Worm (Caenorhabditis elegans) whole organism, late embryonic: ENCODE results near the gene F36H5.12.

Experiments used
- C08G9.2 ChIP-seq: sonication (generic microtip); optimal IDR thresholded peaks from 2 replicates; lab custom pipeline; 2016; ENCODE audit warnings: mild to moderate bottlenecking, missing genetic modification characterization, moderate library complexity, missing compliant biosample characterization
- C38D4.7 ChIP-seq: fragments of 200-800 bp; sonication (Bioruptor generic); optimal IDR thresholded peaks from 2 replicates; lab custom pipeline; 2018; ENCODE audit warnings: mild to moderate bottlenecking, missing genetic modification characterization, moderate library complexity, missing compliant biosample characterization
- T23F11.4 ChIP-seq: fragments of 200-800 bp; sonication (Bioruptor generic); optimal IDR thresholded peaks from 2 replicates; lab custom pipeline; 2018; ENCODE audit warnings: mild to moderate bottlenecking, missing genetic modification characterization, missing compliant biosample characterization
- ahr-1 ChIP-seq: sonication (generic microtip); optimal IDR thresholded peaks from 2 replicates; lab custom pipeline; 2016; ENCODE audit warnings: missing genetic modification characterization, missing compliant biosample characterization
- ama-1 ChIP-seq: fragments of 150-350 bp; optimal IDR thresholded peaks from 2 replicates; lab custom pipeline; 2014
- ceh-14 ChIP-seq: sonication (generic microtip); optimal IDR thresholded peaks from 2 replicates; lab custom pipeline; 2016; ENCODE audit warnings: missing genotype, missing genetic modification characterization, missing compliant biosample characterization
- ceh-19 ChIP-seq: fragments of 200-800 bp; sonication (Bioruptor generic); optimal IDR thresholded peaks from 2 replicates; lab custom pipeline; 2018; ENCODE audit warnings: mild to moderate bottlenecking, missing genetic modification characterization, missing compliant biosample characterization
- ceh-2 ChIP-seq: sonication (generic microtip); optimal IDR thresholded peaks from 2 replicates; lab custom pipeline; 2016; ENCODE audit warnings: missing genotype, missing genetic modification characterization, missing compliant biosample characterization
- ceh-30 ChIP-seq: fragments of 150-350 bp; optimal IDR thresholded peaks from 2 replicates; lab custom pipeline; 2014; ENCODE audit warnings: missing biosample characterization, missing genetic modification characterization
- ceh-31 ChIP-seq: sonication (generic microtip); optimal IDR thresholded peaks from 2 replicates; lab custom pipeline; 2016; ENCODE audit warnings: missing genetic modification characterization, missing compliant biosample characterization
- ceh-34 ChIP-seq: sonication (generic microtip); optimal IDR thresholded peaks from 2 replicates; lab custom pipeline; 2016; ENCODE audit warnings: mild to moderate bottlenecking, missing genetic modification characterization, missing compliant biosample characterization
- ceh-9 ChIP-seq: sonication (generic microtip); optimal IDR thresholded peaks from 2 replicates; lab custom pipeline; 2016; ENCODE audit warnings: mild to moderate bottlenecking, missing genetic modification characterization, inconsistent platforms, missing compliant biosample characterization
- dmd-4 ChIP-seq: sonication (generic microtip); optimal IDR thresholded peaks from 2 replicates; lab custom pipeline; 2016; ENCODE audit warnings: borderline replicate concordance, missing genetic modification characterization, missing compliant biosample characterization
- dve-1 ChIP-seq: sonication (generic microtip); optimal IDR thresholded peaks from 2 replicates; lab custom pipeline; 2017; ENCODE audit warnings: antibody characterized with exemption, mild to moderate bottlenecking, missing genetic modification characterization, missing compliant biosample characterization
- ets-4 ChIP-seq: sonication (generic microtip); optimal IDR thresholded peaks from 2 replicates; lab custom pipeline; 2016; ENCODE audit warnings: missing genetic modification characterization, missing compliant biosample characterization
- fax-1 ChIP-seq: sonication (generic microtip); optimal IDR thresholded peaks from 2 replicates; lab custom pipeline; 2016; ENCODE audit warnings: missing genotype, missing genetic modification characterization, missing compliant biosample characterization
- fkh-10 ChIP-seq: fragments of 150-350 bp; optimal IDR thresholded peaks from 2 replicates; lab custom pipeline; 2014; ENCODE audit warnings: missing biosample characterization, missing genetic modification reagents, missing genetic modification characterization
- fkh-6 ChIP-seq: sonication (generic microtip); optimal IDR thresholded peaks from 2 replicates; lab custom pipeline; 2016; ENCODE audit warnings: missing genetic modification characterization, missing compliant biosample characterization
- gmeb-2 ChIP-seq: sonication (generic microtip); optimal IDR thresholded peaks from 2 replicates; lab custom pipeline; 2016; ENCODE audit warnings: missing genetic modification characterization, inconsistent platforms, missing compliant biosample characterization
- hlh-8 ChIP-seq: sonication (generic microtip); optimal IDR thresholded peaks from 2 replicates; lab custom pipeline; 2016; ENCODE audit warnings: missing genotype, missing genetic modification characterization, missing compliant biosample characterization
- lin-11 ChIP-seq: fragments of 200-800 bp; sonication (Bioruptor generic); optimal IDR thresholded peaks from 2 replicates; lab custom pipeline; 2018; ENCODE audit warnings: mild to moderate bottlenecking, missing genetic modification characterization, missing compliant biosample characterization
- nhr-11 ChIP-seq: fragments of 150-350 bp; optimal IDR thresholded peaks from 2 replicates; lab custom pipeline; 2014; ENCODE audit warnings: missing biosample characterization, missing genetic modification characterization
- nhr-232 ChIP-seq: sonication (generic microtip); optimal IDR thresholded peaks from 2 replicates; lab custom pipeline; 2016; ENCODE audit warnings: missing genetic modification characterization, missing compliant biosample characterization
- npax-4 ChIP-seq: sonication (generic microtip); optimal IDR thresholded peaks from 2 replicates; lab custom pipeline; 2016; ENCODE audit warnings: missing genetic modification characterization, missing compliant biosample characterization
- odd-2 ChIP-seq: sonication (generic microtip); optimal IDR thresholded peaks from 2 replicates; lab custom pipeline; 2017; ENCODE audit warnings: antibody characterized with exemption, mild to moderate bottlenecking, missing genetic modification characterization, missing compliant biosample characterization
- pat-9 ChIP-seq: fragments of 200-800 bp; sonication (Bioruptor generic); optimal IDR thresholded peaks from 2 replicates; lab custom pipeline; 2018; ENCODE audit warnings: mild to moderate bottlenecking, missing genetic modification characterization, moderate library complexity, missing compliant biosample characterization
- pax-1 ChIP-seq: fragments of 150-350 bp; optimal IDR thresholded peaks from 2 replicates; lab custom pipeline; 2014; ENCODE audit warnings: missing biosample characterization, missing genetic modification characterization
- pha-2 ChIP-seq: sonication (generic microtip); optimal IDR thresholded peaks from 2 replicates; lab custom pipeline; 2017; ENCODE audit warnings: mild to moderate bottlenecking, missing genetic modification characterization, missing compliant biosample characterization
- pha-4 ChIP-seq: fragments of 150-350 bp; optimal IDR thresholded peaks from 2 replicates; lab custom pipeline; 2018; ENCODE audit warnings: missing biosample characterization, missing genetic modification reagents, missing genetic modification characterization
- syd-9 ChIP-seq: sonication (generic microtip); optimal IDR thresholded peaks from 2 replicates; lab custom pipeline; 2016; ENCODE audit warnings: mild to moderate bottlenecking, missing genetic modification characterization, moderate library complexity, missing compliant biosample characterization
- unc-42 ChIP-seq: sonication (generic microtip); optimal IDR thresholded peaks from 2 replicates; lab custom pipeline; 2016; ENCODE audit warnings: missing genotype, missing genetic modification characterization, missing compliant biosample characterization
- unc-55 ChIP-seq: sonication (generic microtip); optimal IDR thresholded peaks from 2 replicates; lab custom pipeline; 2017; ENCODE audit warnings: missing biosample characterization, missing genetic modification reagents, missing genetic modification characterization
- zip-5 ChIP-seq: sonication (generic microtip); optimal IDR thresholded peaks from 2 replicates; lab custom pipeline; 2016; ENCODE audit warnings: missing genetic modification characterization, missing compliant biosample characterization
- ztf-16 ChIP-seq: sonication (generic microtip); optimal IDR thresholded peaks from 2 replicates; lab custom pipeline; 2017; ENCODE audit warnings: missing genetic modification characterization, missing compliant biosample characterization

F36H5.12 gene

ce11 chrII:1731932-1732331 is 10.7 kb upstream of the F36H5.12 start, which contains the start of gene ceh-82:
TSS of gene ceh-82 (plus strand) at chrII:1732232.
- TF ChIP-seq pax-1 (tag; lab: Kevin White, UChicago) = no peak
- no peak for TF ChIP-seq hlh-8 (tag; lab: Kevin White, UChicago)
- TF ChIP-seq fax-1 = no peak
- TF ChIP-seq pat-9 (tag; lab: Kevin White, UChicago) = no peak
- no peak for TF ChIP-seq nhr-11 (tag; lab: Kevin White, UChicago)

- TF ChIP-seq pha-2 (no peak), ets-4 (tag; lab: Kevin White, UChicago) (no peak), ceh-30 (tag; lab: Kevin White, UChicago) (no peak), ahr-1 (tag; lab: Kevin White, UChicago) (no peak), C08G9.2 (tag; lab: Kevin White, UChicago) (no peak), syd-9 (no peak), ztf-16 (tag; lab: Kevin White, UChicago) (no peak), unc-55 (no peak)
- TF ChIP-seq, all 69 proteins: peak for 0
Observed at ce11 chrII:1735145-1735544, 7.5 kb upstream of the F36H5.12 start.

- TF ChIP-seq npax-4 = no peak
- no peak for TF ChIP-seq fkh-10
- no peak for TF ChIP-seq ceh-19
- TF ChIP-seq hlh-8 (tag; lab: Kevin White, UChicago) = no peak
Observed at ce11 chrII:1736353-1736752, 6.3 kb upstream of the F36H5.12 start, which contains the start of gene ceh-83. TSS of gene ceh-83 (minus strand) at chrII:1736533.

ce11 chrII:1738844-1739243 is 3.8 kb upstream of the F36H5.12 start, which contains the start of the genes irld-9 and irld-33:
TSS of gene irld-9 (minus strand) at chrII:1738944.
TSS of gene irld-33 (plus strand) at chrII:1739052.
- TF ChIP-seq nhr-232 (tag; lab: Kevin White, UChicago) (no peak), odd-2 (tag; lab: Kevin White, UChicago) (no peak), unc-42 (tag; lab: Kevin White, UChicago) (no peak), ceh-2 (tag; lab: Kevin White, UChicago) (no peak), dmd-4 (tag; lab: Kevin White, UChicago) (no peak), pha-2 (no peak), ceh-14 (tag; lab: Kevin White, UChicago) (no peak), fax-1 (no peak), gmeb-2 (tag; lab: Kevin White, UChicago) (no peak)

ce11 chrII:1741248-1741647 is 1.4 kb upstream of the F36H5.12 start, which contains the start of gene K07G6.1:
TSS of gene K07G6.1 (plus strand) at chrII:1741548.
- TF ChIP-seq ets-4 (tag; lab: Kevin White, UChicago) = no peak
- TF ChIP-seq dmd-4 (tag; lab: Kevin White, UChicago) = no peak
- no peak for TF ChIP-seq T23F11.4 (GFP tag; lab: Kevin White, UChicago)
- no peak for TF ChIP-seq pha-4
- no peak for TF ChIP-seq dve-1
- no peak for TF ChIP-seq lin-11
- TF ChIP-seq ceh-34 (tag; lab: Kevin White, UChicago) = no peak
- TF ChIP-seq nhr-232 (tag; lab: Kevin White, UChicago) = no peak
- TF ChIP-seq C38D4.7 (GFP tag; lab: Kevin White, UChicago) = no peak
- TF ChIP-seq ama-1 (lab: Kevin White, UChicago) = no peak
- TF ChIP-seq hlh-8 (tag; lab: Kevin White, UChicago) = no peak
- TF ChIP-seq syd-9 = no peak
- TF ChIP-seq ceh-9 (tag; lab: Kevin White, UChicago) = no peak
- no peak for TF ChIP-seq ceh-31
- no peak for TF ChIP-seq odd-2 (tag; lab: Kevin White, UChicago)
- no peak for TF ChIP-seq fkh-6 (tag; lab: Kevin White, UChicago)
- no peak for TF ChIP-seq zip-5 (tag; lab: Kevin White, UChicago)
- TF ChIP-seq, all 69 proteins: peak for 0
